Fruit fly (Drosophila melanogaster) ovary, adult (tissue): ENCODE results near the gene CG33127.

ENCODE experiments used
- CG17801 ChIP-seq: fragments of 200-800 bp; optimal IDR thresholded peaks from 2 replicates; lab custom pipeline; 2019; ENCODE audit warnings: missing biosample characterization, mild to moderate bottlenecking, missing genetic modification characterization, moderate library complexity; ENCODE audit not compliant: partially characterized antibody

Gene CG33127

dm6 chr2L:321793-322192 lies at the start of gene CG33127:
TSS of gene CG33127 (plus strand) at chr2L:322101.
- TF ChIP-seq CG17801 (GFP tag; lab: Kevin White, UChicago) = no peak

dm6 chr2L:273603-274002 lies 48.3 kb upstream of the CG33127 start, which contains the start of the genes mbm and CG11555:
TSS of gene mbm (minus strand) at chr2L:273715.
TSS of gene CG11555 (plus strand) at chr2L:273836.
- TF ChIP-seq CG17801 (GFP tag; lab: Kevin White, UChicago) = peak; percentile 32

DNA sequence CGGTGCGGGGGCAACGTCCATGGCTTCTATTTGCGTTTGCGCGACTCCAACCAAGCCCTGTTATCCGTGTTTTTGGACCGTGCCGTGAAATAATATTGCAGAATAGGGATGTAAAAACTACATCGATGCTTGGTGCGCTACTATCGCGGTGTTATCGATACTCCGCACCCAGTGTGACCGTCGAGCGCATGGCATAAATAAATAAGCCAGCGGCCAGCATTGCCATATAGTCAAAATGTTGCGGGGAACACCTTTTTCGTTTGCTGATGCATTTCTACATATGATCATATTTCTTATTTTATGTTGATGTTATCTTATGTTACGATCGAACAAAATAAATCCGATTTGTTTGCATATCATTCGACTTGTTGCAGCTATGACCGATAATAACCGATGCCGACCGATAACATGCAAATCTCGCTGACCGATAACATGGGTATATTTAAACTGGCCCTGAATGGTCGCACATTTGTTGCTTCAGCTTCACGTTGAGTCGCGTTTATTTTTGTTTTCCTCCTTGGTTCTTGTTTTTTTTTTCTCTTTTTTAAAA lies 44.7 kb upstream of the CG33127 start, which contains the start of gene smo:
TSS of gene smo (plus strand) at position 461 of the 550 bp plus-strand sequence.
- TF ChIP-seq CG17801 (GFP tag; lab: Kevin White, UChicago) = no peak

DNA sequence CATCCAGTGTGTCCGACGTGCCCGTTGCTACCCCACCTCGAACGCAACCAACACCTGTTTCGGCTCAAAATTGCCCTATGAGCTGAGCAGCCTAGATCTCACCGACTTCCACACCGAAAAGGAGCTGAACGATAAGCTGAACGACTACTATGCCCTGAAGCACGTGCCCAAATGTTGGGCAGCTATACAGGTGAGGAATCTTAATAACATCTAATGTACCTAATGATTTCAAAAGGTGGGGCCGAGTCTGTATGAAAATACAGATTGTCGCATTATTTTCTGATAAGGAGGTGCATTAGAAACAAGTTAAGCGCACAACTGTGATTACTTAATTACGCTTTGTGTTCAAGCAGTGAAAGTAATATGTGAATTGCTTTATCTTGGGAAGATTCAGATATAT lies 43.8 kb upstream of the CG33127 start, which contains the start of gene CG17078:
TSS of gene CG17078 (minus strand) at position 101 of the 400 bp plus-strand sequence.
- TF ChIP-seq CG17801 (GFP tag; lab: Kevin White, UChicago) = no peak

- TF ChIP-seq CG17801 (GFP tag; lab: Kevin White, UChicago) = peak; percentile 59
Observed at dm6 chr2L:283071-283482, 38.8 kb upstream of the CG33127 start, which contains the start of gene CG11601. TSS of gene CG11601 (minus strand) at chr2L:283269.

DNA sequence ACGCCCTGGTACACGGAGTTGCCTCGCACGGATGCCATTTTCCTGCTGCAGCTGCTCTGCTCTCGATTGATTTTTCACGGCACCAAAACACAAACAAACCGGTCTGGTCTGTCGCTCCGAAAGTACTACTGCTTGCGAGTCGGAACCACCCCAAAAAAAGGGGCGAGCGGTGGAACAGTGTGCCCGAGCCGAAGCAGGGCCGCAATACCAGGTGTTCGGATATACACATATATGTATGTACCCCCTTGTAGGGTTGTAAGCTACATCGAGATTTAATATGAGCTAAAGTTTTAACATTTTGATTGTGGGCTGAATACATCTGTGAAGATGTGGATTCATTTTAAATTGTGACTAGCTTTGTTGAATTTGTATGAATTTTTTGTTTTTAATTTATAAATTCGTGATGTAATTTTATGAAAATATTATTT lies 36.3 kb upstream of the CG33127 start:
- TF ChIP-seq CG17801 (GFP tag; lab: Kevin White, UChicago) = no peak

DNA sequence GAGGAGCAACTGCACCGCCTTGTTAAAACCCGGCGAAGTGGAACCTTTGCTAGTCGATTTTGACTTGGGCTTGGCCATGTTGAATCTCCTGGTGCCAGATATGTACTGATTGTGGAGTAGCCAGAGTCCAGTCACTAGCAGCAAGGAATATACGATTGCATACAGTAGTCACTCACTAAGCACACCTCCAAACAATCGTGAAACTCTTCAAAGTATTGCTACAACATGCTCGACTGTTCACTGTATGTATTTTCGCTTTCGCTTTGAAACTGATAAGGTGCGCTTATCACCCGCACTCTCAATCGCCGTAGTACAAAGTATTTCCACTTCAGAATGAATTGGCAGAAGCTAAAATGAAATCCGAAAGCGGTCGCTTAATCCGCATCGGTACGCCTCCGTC lies 35.5 kb upstream of the CG33127 start:
- peak; percentile 33 for TF ChIP-seq CG17801 (GFP tag; lab: Kevin White, UChicago)

DNA sequence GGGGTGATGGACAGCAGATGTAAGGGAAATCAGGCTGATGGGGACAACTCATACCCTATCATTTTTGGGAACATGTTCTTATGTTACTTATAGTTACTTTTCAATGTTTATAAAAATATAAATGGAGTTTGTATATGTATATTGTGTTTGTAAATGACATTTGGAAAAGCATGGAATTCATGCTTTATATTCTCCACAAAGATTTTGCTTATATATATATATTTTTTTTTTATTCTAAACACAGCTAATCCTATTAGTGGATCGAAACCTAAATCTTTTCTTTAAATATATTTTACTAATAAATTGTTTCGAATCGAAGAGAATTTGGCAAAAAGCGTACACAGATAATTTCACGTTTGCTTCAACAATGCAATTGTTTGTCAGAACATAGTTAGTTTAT lies 32.9 kb upstream of the CG33127 start, which contains the start of gene Amnionless:
TSS of gene Amnionless (minus strand) at position 101 of the 400 bp plus-strand sequence.
- TF ChIP-seq CG17801 (GFP tag; lab: Kevin White, UChicago) = no peak

DNA sequence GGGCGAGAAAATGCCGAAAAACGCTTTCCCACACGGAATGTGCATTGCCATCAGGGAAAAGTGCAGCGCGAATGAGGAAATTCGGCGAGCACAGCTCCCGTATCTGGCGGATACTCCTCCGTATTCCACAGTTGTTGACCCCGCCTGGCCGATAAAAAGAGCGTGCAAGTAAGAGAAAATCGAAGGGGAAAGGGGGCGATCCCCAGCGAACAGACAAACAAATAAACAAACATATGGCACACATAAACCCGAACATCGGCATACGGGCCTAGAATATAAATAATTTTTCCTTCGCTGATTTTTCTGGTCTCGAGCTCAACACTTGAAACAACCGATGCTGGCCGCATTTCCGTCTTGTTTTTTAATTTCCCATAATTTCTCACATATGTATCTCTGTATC lies 31.5 kb upstream of the CG33127 start:
- TF ChIP-seq CG17801 (GFP tag; lab: Kevin White, UChicago) = no peak

dm6 chr2L:290949-291348 lies 31.0 kb upstream of the CG33127 start:
- TF ChIP-seq CG17801 (GFP tag; lab: Kevin White, UChicago) = no peak

DNA sequence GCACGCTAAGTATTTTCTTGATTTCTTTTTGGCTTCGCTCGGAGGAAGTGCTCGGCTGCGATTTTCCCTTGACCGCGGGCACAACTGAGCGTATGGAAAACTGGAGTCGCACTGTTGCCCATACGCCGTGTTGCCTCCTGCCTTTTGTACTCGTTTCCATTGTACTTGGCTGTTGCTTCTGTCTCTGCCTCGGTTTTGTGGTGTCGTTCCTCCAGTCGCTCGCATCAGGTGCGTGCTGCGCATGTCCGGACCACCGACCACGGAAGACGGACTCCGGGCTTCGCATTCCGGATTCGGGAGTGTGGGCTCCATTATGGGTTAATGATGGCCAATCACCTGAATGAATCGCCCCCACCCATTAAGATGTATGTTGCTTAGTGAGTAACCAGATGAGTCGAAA lies 30.2 kb upstream of the CG33127 start, which contains the start of gene CG3625:
TSS of gene CG3625 (minus strand) at position 139 of the 400 bp plus-strand sequence.
- no peak for TF ChIP-seq CG17801 (GFP tag; lab: Kevin White, UChicago)

DNA sequence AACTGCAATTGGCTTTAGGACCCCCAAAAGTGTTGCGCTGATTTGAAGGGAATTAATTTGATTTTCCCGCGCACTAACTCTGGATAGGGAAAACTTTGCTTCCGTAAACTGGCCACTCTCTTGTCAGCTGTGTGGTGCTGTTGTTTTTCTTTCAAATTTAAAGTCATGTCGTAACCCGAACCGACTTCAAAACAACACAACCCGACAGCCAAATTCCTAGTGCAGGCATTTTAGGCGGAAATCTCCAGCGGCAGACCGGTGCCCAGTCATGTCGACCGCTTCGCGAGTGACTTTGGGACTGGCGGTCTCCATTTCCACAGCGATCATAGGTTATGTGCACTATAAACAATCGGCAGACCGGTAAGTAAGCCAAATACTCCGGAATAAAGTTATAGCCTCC lies 29.6 kb upstream of the CG33127 start, which contains the start of gene CG11562:
TSS of gene CG11562 (plus strand) at position 119 of the 400 bp plus-strand sequence.
- peak; percentile 2 for TF ChIP-seq CG17801 (GFP tag; lab: Kevin White, UChicago)

dm6 chr2L:294452-295362 lies 27.2 kb upstream of the CG33127 start, which contains the start of the genes U2af38 and Stip1:
TSS of gene U2af38 (minus strand) at chr2L:294681.
TSS of gene Stip1 (plus strand) at chr2L:295122.
- TF ChIP-seq CG17801 (GFP tag; lab: Kevin White, UChicago) = no peak

- TF ChIP-seq CG17801 (GFP tag; lab: Kevin White, UChicago) = peak; percentile 81
Observed at dm6 chr2L:297480-298284, 24.2 kb upstream of the CG33127 start, which contains the start of gene Pi3K21B. TSS of gene Pi3K21B (plus strand) at chr2L:297880.
